Worm (Caenorhabditis elegans): Measurements from ENCODE around the gene T08G5.2.

T08G5.2 gene

DNA sequence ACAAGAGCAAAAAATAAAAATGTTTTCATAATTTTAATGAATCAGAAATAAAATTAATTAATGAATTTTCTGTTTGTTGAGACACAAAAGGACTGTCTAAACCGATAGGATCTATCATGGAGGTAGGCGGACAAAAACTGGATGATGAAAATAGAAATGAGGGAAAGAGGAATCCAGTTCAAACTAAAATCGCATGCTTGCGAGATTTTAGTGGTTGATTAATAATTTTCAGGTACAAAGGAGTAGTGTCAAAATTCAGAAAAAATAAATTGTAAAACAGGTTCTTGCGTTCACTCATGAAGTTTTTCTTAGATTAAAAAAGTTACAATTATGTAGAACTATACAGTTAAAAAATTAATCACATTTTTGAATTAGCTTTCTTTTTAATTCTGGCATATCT lies 1.3 kb upstream of the T08G5.2 start, which contains the start of gene T08G5.3:
Gene T08G5.3 (minus strand): TSS at position 101 of the 400 bp plus-strand sequence.
- TF ChIP-seq ces-1 (GFP tag; optimal IDR thresholded peaks at IDR 0.05): no peak
- TF ChIP-seq nhr-28 (tag; optimal IDR thresholded peaks at IDR 0.05): no peak
- no peak for TF ChIP-seq sem-2 (GFP tag; optimal IDR thresholded peaks at IDR 0.05)
- no peak for TF ChIP-seq ham-2 (GFP tag; optimal IDR thresholded peaks at IDR 0.05)
- TF ChIP-seq nhr-2 (tag; optimal IDR thresholded peaks at IDR 0.05): no peak
- TF ChIP-seq nhr-237 (tag; optimal IDR thresholded peaks at IDR 0.05): no peak
- no peak for TF ChIP-seq ceh-43 (GFP tag; optimal IDR thresholded peaks at IDR 0.05)
- TF ChIP-seq blmp-1 (tag; optimal IDR thresholded peaks at IDR 0.05): no peak
- no peak for TF ChIP-seq lsy-2 (tag; optimal IDR thresholded peaks at IDR 0.05)

DNA sequence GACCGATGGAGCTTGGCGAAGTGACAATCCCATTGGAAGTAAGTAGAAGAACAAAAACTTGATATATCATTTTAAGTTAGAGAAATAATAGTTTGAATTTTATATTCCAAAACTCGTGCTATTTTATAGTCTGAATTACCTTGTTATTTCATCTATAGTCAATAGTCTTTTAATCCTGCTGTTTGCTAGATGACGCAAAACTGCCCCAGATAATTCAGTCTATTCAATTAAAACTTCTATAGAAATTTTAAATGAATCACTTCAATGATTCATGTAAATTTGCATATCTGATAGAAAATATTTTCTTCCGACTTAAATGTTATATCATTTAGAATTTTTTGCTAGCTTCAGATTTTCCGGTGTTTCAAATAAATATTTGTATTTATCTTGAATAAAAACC lies 3.0 kb downstream of the T08G5.2 start, which contains the start of gene T08G5.15:
Gene T08G5.15 (minus strand): TSS at position 101 of the 400 bp plus-strand sequence.
- TF ChIP-seq ceh-39 (tag; optimal IDR thresholded peaks at IDR 0.05) (no peak), mls-2 (tag; optimal IDR thresholded peaks at IDR 0.05) (no peak), pha-4 (tag; optimal IDR thresholded peaks at IDR 0.05) (no peak), unc-39 (tag; optimal IDR thresholded peaks at IDR 0.05) (no peak), ztf-11 (tag; optimal IDR thresholded peaks at IDR 0.05) (no peak), lin-32 (GFP tag; optimal IDR thresholded peaks at IDR 0.05) (no peak), unc-62 (GFP tag; optimal IDR thresholded peaks at IDR 0.05) (no peak), elt-3 (tag; optimal IDR thresholded peaks at IDR 0.05) (no peak), blmp-1 (tag; optimal IDR thresholded peaks at IDR 0.05) (no peak), sptf-1 (tag; optimal IDR thresholded peaks at IDR 0.05) (no peak), ham-2 (GFP tag; optimal IDR thresholded peaks at IDR 0.05) (no peak), mab-5 (tag; optimal IDR thresholded peaks at IDR 0.05) (no peak), nhr-237 (tag; optimal IDR thresholded peaks at IDR 0.05) (no peak)

DNA sequence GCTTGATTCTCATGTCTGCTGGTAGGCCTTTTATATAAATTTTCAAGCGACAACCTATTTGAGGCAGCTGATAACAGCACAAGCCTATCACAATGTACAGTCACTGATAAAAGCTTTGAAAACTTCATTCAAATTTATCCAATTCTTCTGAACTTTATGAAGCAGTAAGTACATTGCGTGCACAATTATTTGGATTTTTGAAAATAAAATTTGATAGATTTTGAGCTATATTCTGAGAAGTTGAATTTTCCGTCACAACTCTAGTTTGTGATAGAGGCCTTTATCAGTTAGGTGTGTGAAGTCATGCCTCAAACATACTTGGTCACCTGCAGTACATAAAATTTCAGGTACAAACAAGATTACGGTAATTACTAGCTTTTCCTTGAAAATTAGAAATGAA lies 7.5 kb downstream of the T08G5.2 start, which contains the start of the genes mtl-2 and T08G5.1:
Gene mtl-2 (minus strand): TSS at position 34 of the 400 bp plus-strand sequence.
Gene T08G5.1 (plus strand): TSS at position 127 of the 400 bp plus-strand sequence.
- TF ChIP-seq ceh-39 (tag; optimal IDR thresholded peaks at IDR 0.05) (no peak), nhr-237 (tag; optimal IDR thresholded peaks at IDR 0.05) (no peak), tbx-8 (GFP tag; optimal IDR thresholded peaks at IDR 0.05) (no peak), blmp-1 (tag; optimal IDR thresholded peaks at IDR 0.05) (no peak), sem-2 (GFP tag; optimal IDR thresholded peaks at IDR 0.05) (no peak), unc-120 (tag; optimal IDR thresholded peaks at IDR 0.05; ENCODE audit: poor library complexity, severe bottlenecking) (no peak), drap-1 (GFP tag; optimal IDR thresholded peaks at IDR 0.05) (no peak), pha-4 (tag; optimal IDR thresholded peaks at IDR 0.05) (no peak), nhr-28 (tag; optimal IDR thresholded peaks at IDR 0.05) (no peak), lin-32 (GFP tag; optimal IDR thresholded peaks at IDR 0.05) (no peak)

DNA sequence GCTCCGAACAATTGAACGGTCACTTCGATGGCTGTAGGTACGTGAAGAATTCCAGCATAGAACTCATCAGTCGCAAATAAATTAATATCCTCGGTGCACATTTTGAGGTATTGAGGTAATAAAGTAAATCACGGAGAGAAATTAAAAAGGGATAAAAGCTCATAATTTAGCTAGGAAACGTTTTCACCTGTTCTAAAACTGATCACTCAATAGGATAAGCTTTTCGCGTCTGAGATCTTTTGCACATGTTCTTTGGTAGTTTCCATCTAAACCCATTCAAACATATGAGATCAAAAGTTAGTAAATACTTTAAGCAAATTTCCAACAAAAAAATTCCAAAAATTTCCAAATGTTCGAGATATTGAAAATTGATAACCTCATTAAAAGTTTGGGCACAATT lies 8.6 kb downstream of the T08G5.2 start, which contains the start of gene srh-308:
Gene srh-308 (minus strand): TSS at position 101 of the 400 bp plus-strand sequence.
- TF ChIP-seq blmp-1 (tag; optimal IDR thresholded peaks at IDR 0.05) (no peak), nhr-2 (tag; optimal IDR thresholded peaks at IDR 0.05) (no peak), bed-3 (GFP tag; optimal IDR thresholded peaks at IDR 0.05) (no peak), lsy-2 (tag; optimal IDR thresholded peaks at IDR 0.05) (no peak), ceh-83 (GFP tag; optimal IDR thresholded peaks at IDR 0.05) (no peak), ces-1 (GFP tag; optimal IDR thresholded peaks at IDR 0.05) (no peak), nhr-76 (tag; optimal IDR thresholded peaks at IDR 0.05) (no peak), pha-4 (tag; optimal IDR thresholded peaks at IDR 0.05) (no peak), flh-1 (GFP tag; optimal IDR thresholded peaks at IDR 0.05) (no peak), lin-13 (tag; optimal IDR thresholded peaks at IDR 0.05) (no peak), cnd-1 (tag; optimal IDR thresholded peaks at IDR 0.05) (no peak), nhr-12 (tag; optimal IDR thresholded peaks at IDR 0.05) (no peak), mls-2 (tag; optimal IDR thresholded peaks at IDR 0.05) (no peak), elt-1 (tag; optimal IDR thresholded peaks at IDR 0.05; ENCODE audit: borderline replicate concordance, insufficient read depth) (no peak), mab-5 (tag; optimal IDR thresholded peaks at IDR 0.05) (no peak), tbx-8 (GFP tag; optimal IDR thresholded peaks at IDR 0.05) (no peak), elt-3 (tag; optimal IDR thresholded peaks at IDR 0.05) (no peak), nhr-237 (tag; optimal IDR thresholded peaks at IDR 0.05) (no peak), unc-62 (GFP tag; optimal IDR thresholded peaks at IDR 0.05) (no peak), M03D4.4 (tag; optimal IDR thresholded peaks at IDR 0.05) (no peak)

DNA sequence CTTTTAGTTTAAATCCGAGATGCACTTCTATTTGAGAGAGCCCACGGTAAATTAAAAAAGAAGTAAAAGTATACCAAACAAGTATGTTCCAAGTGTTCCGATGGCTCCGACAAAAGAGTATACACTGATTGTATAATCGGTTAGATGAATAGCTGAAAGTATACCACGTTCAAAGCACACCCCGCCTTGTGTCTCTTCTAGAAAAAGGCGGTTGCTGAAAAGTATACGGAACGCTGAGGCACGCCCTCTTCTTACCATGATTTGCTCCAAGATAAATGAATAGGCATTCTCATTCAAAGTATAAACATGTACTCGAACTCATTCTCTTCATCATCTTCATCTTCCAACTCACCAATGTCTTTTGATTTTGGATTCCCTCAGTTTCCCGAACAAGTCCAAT lies 11.7 kb downstream of the T08G5.2 start, which contains the start of gene end-3:
Gene end-3 (plus strand): TSS at position 301 of the 400 bp plus-strand sequence.
- TF ChIP-seq snpc-4 (tag; optimal IDR thresholded peaks at IDR 0.05) (no peak), unc-120 (tag; optimal IDR thresholded peaks at IDR 0.05; ENCODE audit: poor library complexity, severe bottlenecking) (no peak), drap-1 (GFP tag; optimal IDR thresholded peaks at IDR 0.05) (no peak), blmp-1 (tag; optimal IDR thresholded peaks at IDR 0.05) (no peak)

Data from whole organism, mixed stage, embryonic.